Worm (Caenorhabditis elegans): ENCODE data around the gene Y50E8A.11.
"Not testable (repeated sequence)": the region's sequence is repeated elsewhere in the genome, so short reads cannot be mapped to it uniquely, and the experiment has no call there.

The Y50E8A.11 gene

ce11 chrV:14821553-14821952 lies 40.3 kb downstream of the Y50E8A.11 start, which contains the start of gene W06A7.2:
Gene W06A7.2 (plus strand): TSS chrV:14821853.
- TF ChIP-seq sdz-38 (tag; optimal IDR thresholded peaks at IDR 0.05) (no peak), attf-6 (GFP tag; IDR thresholded peaks at IDR 0.05) (no peak), T07F8.4 (tag; optimal IDR thresholded peaks at IDR 0.05) (no peak), zim-3 (tag; optimal IDR thresholded peaks at IDR 0.05) (no peak), attf-3 (GFP tag; conservative IDR thresholded peaks at IDR 0.05) (no peak), dpl-1 (GFP tag; optimal IDR thresholded peaks at IDR 0.05) (no peak), tbx-9 (tag; optimal IDR thresholded peaks at IDR 0.05; ENCODE audit: borderline replicate concordance) (no peak), die-1 (tag; optimal IDR thresholded peaks at IDR 0.05) (no peak), ztf-28 (GFP tag; IDR thresholded peaks at IDR 0.05) (no peak), F22D6.2 (tag; optimal IDR thresholded peaks at IDR 0.05) (no peak), ceh-100 (GFP tag; IDR thresholded peaks at IDR 0.05) (no peak), hmg-20 (GFP tag; IDR thresholded peaks at IDR 0.05) (no peak), lir-1 (GFP tag; conservative IDR thresholded peaks at IDR 0.05) (no peak), rec-8 (tag; optimal IDR thresholded peaks at IDR 0.05) (no peak), F23B12.7 (tag; optimal IDR thresholded peaks at IDR 0.05; ENCODE audit: insufficient read depth) (no peak), F33H1.4 (GFP tag; IDR thresholded peaks at IDR 0.05) (no peak), repo-1 (tag; optimal IDR thresholded peaks at IDR 0.05) (no peak)

- TF ChIP-seq ceh-79 (tag; optimal IDR thresholded peaks at IDR 0.05): no peak
- TF ChIP-seq ekl-4 (GFP tag; IDR thresholded peaks at IDR 0.05): no peak
- no peak for TF ChIP-seq F23B12.7 (tag; optimal IDR thresholded peaks at IDR 0.05; ENCODE audit: insufficient read depth)
- no peak for TF ChIP-seq ceh-40 (GFP tag; IDR thresholded peaks at IDR 0.05)
- no peak for TF ChIP-seq lin-40 (tag; optimal IDR thresholded peaks at IDR 0.05)
- no peak for TF ChIP-seq efl-1 (GFP tag; optimal IDR thresholded peaks at IDR 0.05)
- no peak for TF ChIP-seq snpc-1.1 (tag; optimal IDR thresholded peaks at IDR 0.05; ENCODE audit: insufficient read depth)
- TF ChIP-seq nhr-179 (tag; optimal IDR thresholded peaks at IDR 0.05): no peak
- no peak for TF ChIP-seq F39B2.1 (GFP tag; IDR thresholded peaks at IDR 0.05)
- TF ChIP-seq F55B11.4 (tag; optimal IDR thresholded peaks at IDR 0.05; ENCODE audit: borderline replicate concordance, insufficient read depth): no peak
- no peak for TF ChIP-seq T07F8.4 (tag; optimal IDR thresholded peaks at IDR 0.05)
- TF ChIP-seq F37B4.10 (GFP tag; IDR thresholded peaks at IDR 0.05): no peak
- no peak for TF ChIP-seq nfyb-1 (GFP tag; IDR thresholded peaks at IDR 0.05)
- TF ChIP-seq lin-35 (GFP tag; optimal IDR thresholded peaks at IDR 0.05): no peak
- TF ChIP-seq attf-5 (GFP tag; optimal IDR thresholded peaks at IDR 0.05): no peak
- no peak for TF ChIP-seq ccch-3 (GFP tag; optimal IDR thresholded peaks at IDR 0.05)
- no peak for TF ChIP-seq bed-2 (GFP tag; IDR thresholded peaks at IDR 0.05)
- TF ChIP-seq ama-1 (optimal IDR thresholded peaks at IDR 0.05): no peak
- TF ChIP-seq ama-1 (GFP tag; optimal IDR thresholded peaks at IDR 0.05): no peak
Measured at ce11 chrV:14824124-14824523, 42.9 kb downstream of the Y50E8A.11 start, which contains the start of gene W06A7.4. Gene W06A7.4 (plus strand): TSS chrV:14824424.

- TF ChIP-seq pbrm-1 (GFP tag; IDR thresholded peaks at IDR 0.05); cebp-1 (GFP tag; IDR thresholded peaks at IDR 0.05); cebp-1 (tag; optimal IDR thresholded peaks at IDR 0.05); F33H1.4 (GFP tag; IDR thresholded peaks at IDR 0.05): not testable (repeated sequence)
Measured at ce11 chrV:14826952-14827351, 45.7 kb downstream of the Y50E8A.11 start, which contains the start of gene nspa-8. Gene nspa-8 (minus strand): TSS chrV:14827052.
